Fruit fly (Drosophila melanogaster): Measurements from ENCODE around the gene awd.
A peak's percentile ranks its signal among the peaks of the same experiment; 100 is the strongest.

awd gene

dm6 chr3R:31727773-31728172, 18.1 kb downstream of the awd start:
- no peak for TF ChIP-seq CG8301 (tag; optimal IDR thresholded peaks at IDR 0.05)
- TF ChIP-seq gl (tag; optimal IDR thresholded peaks at IDR 0.05), result no peak
- TF ChIP-seq Snoo (tag; optimal IDR thresholded peaks at IDR 0.05), result no peak
- no peak for TF ChIP-seq CG14655 (GFP tag; optimal IDR thresholded peaks at IDR 0.05)
- TF ChIP-seq CG4496 (GFP tag; IDR thresholded peaks at IDR 0.05), result no peak
- TF ChIP-seq Pif1B (GFP tag; optimal IDR thresholded peaks at IDR 0.05), result no peak
- no peak for TF ChIP-seq CG34367 (tag; optimal IDR thresholded peaks at IDR 0.05)
- no peak for TF ChIP-seq EcR (GFP tag; optimal IDR thresholded peaks at IDR 0.05)

DNA sequence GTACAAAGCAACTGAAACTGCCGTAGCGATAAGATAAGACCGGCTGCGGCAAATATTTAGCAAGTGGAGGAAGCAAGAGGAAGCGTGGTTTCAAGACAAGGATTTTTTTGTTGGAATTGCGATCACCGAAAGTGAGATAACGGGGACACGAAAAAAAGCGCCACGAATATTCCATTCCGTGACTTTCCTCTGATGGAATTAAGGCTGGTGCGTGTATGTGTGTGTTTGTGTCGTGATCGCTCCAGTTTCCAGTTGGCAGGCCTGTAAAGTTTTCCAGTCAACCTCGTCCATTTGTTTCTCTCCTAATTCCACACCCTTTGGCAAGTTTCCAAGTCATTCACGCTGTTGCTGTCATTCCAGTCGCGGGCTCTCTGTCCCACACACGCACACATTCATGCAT, 19.6 kb downstream of the awd start:
- TF ChIP-seq CG12605 (GFP tag; IDR thresholded peaks at IDR 0.05), result no peak
- TF ChIP-seq CG10348 (GFP tag; IDR thresholded peaks at IDR 0.05), result no peak
- no peak for TF ChIP-seq fd96Ca (GFP tag; IDR thresholded peaks at IDR 0.05)
- no peak for TF ChIP-seq gl (tag; optimal IDR thresholded peaks at IDR 0.05)
- no peak for TF ChIP-seq Ets98B (GFP tag; IDR thresholded peaks at IDR 0.05)

DNA sequence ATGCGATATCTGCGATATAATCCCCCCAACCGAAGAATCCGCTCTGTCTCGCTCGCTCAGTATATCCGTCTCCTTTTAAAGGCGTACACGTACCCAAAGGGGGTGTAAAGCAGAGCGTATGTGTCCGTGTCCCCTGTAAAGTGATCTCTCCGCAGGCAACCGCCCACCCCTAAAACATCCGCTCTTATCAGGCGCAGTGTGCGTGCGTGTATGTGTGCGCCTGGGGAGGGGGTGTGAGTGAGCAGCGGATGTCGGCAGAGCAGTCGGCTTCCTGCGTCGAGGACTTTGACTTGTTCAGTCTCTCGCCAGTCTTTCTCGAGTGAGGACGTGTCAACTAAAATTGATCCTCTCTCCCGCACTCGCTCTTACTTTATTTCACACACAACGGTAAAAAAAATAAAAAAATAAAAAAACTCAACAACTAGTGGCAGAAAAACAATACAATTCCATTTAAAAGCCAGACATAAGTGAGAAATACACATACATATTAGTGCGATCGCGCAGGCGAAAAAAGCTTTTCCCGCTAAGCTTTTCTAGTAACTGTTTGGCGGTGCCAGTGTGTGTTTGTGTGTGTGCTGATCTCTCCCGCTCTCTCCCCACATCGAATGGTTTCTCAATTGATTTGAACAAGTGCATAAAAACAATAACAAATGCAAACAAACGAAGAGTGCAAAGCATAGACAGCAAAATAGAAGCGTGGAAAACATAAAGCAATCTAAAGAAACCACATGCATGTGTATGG, 20.2 kb downstream of the awd start:
- TF ChIP-seq CG13204 (GFP tag; optimal IDR thresholded peaks at IDR 0.05) (peak; percentile 90), fd96Ca (GFP tag; IDR thresholded peaks at IDR 0.05) (peak; percentile 63), CG8301 (tag; optimal IDR thresholded peaks at IDR 0.05) (no peak), CG34367 (tag; optimal IDR thresholded peaks at IDR 0.05) (peak; percentile 42), D1 (tag; optimal IDR thresholded peaks at IDR 0.05) (no peak), Snoo (tag; optimal IDR thresholded peaks at IDR 0.05) (peak; percentile 26), Pif1B (GFP tag; optimal IDR thresholded peaks at IDR 0.05) (peak; percentile 17), CG32121 (GFP tag; IDR thresholded peaks at IDR 0.05) (peak; percentile 25; the same call in 1 of the 2 replicates), CG14655 (GFP tag; optimal IDR thresholded peaks at IDR 0.05) (no peak), CG8159 (tag; optimal IDR thresholded peaks at IDR 0.05) (peak; percentile 6), CG15710 (tag; optimal IDR thresholded peaks at IDR 0.05) (peak; percentile 29), gl (tag; optimal IDR thresholded peaks at IDR 0.05) (peak; percentile 81), CG10348 (GFP tag; IDR thresholded peaks at IDR 0.05) (no peak), EcR (GFP tag; optimal IDR thresholded peaks at IDR 0.05) (peak; percentile 79), Pif1A (GFP tag; optimal IDR thresholded peaks at IDR 0.05) (no peak), CG4496 (GFP tag; IDR thresholded peaks at IDR 0.05) (peak; percentile 83), CG12605 (GFP tag; IDR thresholded peaks at IDR 0.05) (peak; percentile 62; the same call in 1 of the 2 replicates), Ets98B (GFP tag; IDR thresholded peaks at IDR 0.05) (peak; percentile 50; the same call in 1 of the 2 replicates)

dm6 chr3R:31724580-31725320, 21.1 kb downstream of the awd start:
- TF ChIP-seq CG14655 (GFP tag; optimal IDR thresholded peaks at IDR 0.05) (no peak), CG9948 (tag; optimal IDR thresholded peaks at IDR 0.05) (peak; percentile 13), CG8301 (tag; optimal IDR thresholded peaks at IDR 0.05) (no peak), CG32121 (GFP tag; IDR thresholded peaks at IDR 0.05) (peak; percentile 39), gl (tag; optimal IDR thresholded peaks at IDR 0.05) (no peak), CG13204 (GFP tag; optimal IDR thresholded peaks at IDR 0.05) (peak; percentile 64), CG34367 (tag; optimal IDR thresholded peaks at IDR 0.05) (no peak), EcR (GFP tag; optimal IDR thresholded peaks at IDR 0.05) (peak; percentile 81), Pif1B (GFP tag; optimal IDR thresholded peaks at IDR 0.05) (no peak), CG10348 (GFP tag; IDR thresholded peaks at IDR 0.05) (no peak), fd96Ca (GFP tag; IDR thresholded peaks at IDR 0.05) (peak; percentile 63; the same call in 1 of the 3 replicates), CG17806 (tag; optimal IDR thresholded peaks at IDR 0.05) (no peak), rn (GFP tag; IDR thresholded peaks at IDR 0.05) (no peak), Pif1A (GFP tag; optimal IDR thresholded peaks at IDR 0.05) (no peak), Ets98B (GFP tag; IDR thresholded peaks at IDR 0.05) (peak; percentile 52; the same call in 1 of the 2 replicates), D1 (tag; optimal IDR thresholded peaks at IDR 0.05) (no peak), CG8159 (tag; optimal IDR thresholded peaks at IDR 0.05) (peak; percentile 10), Snoo (tag; optimal IDR thresholded peaks at IDR 0.05) (peak; percentile 34), CG12605 (GFP tag; IDR thresholded peaks at IDR 0.05) (peak; percentile 40), CG4496 (GFP tag; IDR thresholded peaks at IDR 0.05) (peak; percentile 79), CG15710 (tag; optimal IDR thresholded peaks at IDR 0.05) (no peak)

- no peak for TF ChIP-seq Ets98B (GFP tag; IDR thresholded peaks at IDR 0.05)
- peak; percentile 3 for TF ChIP-seq CG9948 (tag; optimal IDR thresholded peaks at IDR 0.05)
- TF ChIP-seq Pif1A (GFP tag; optimal IDR thresholded peaks at IDR 0.05), result no peak
- no peak for TF ChIP-seq CG15710 (tag; optimal IDR thresholded peaks at IDR 0.05)
- no peak for TF ChIP-seq CG17806 (tag; optimal IDR thresholded peaks at IDR 0.05)
- no peak for TF ChIP-seq Pif1B (GFP tag; optimal IDR thresholded peaks at IDR 0.05)
- TF ChIP-seq CG4496 (GFP tag; IDR thresholded peaks at IDR 0.05), result no peak
- TF ChIP-seq CG14655 (GFP tag; optimal IDR thresholded peaks at IDR 0.05), result peak; percentile 38
- no peak for TF ChIP-seq Snoo (tag; optimal IDR thresholded peaks at IDR 0.05)
- TF ChIP-seq rn (GFP tag; IDR thresholded peaks at IDR 0.05), result no peak
- TF ChIP-seq CG34367 (tag; optimal IDR thresholded peaks at IDR 0.05), result no peak
- no peak; the same call in 1 of the 2 replicates for TF ChIP-seq CG32121 (GFP tag; IDR thresholded peaks at IDR 0.05)
- TF ChIP-seq D1 (tag; optimal IDR thresholded peaks at IDR 0.05), result no peak
- TF ChIP-seq CG8159 (tag; optimal IDR thresholded peaks at IDR 0.05), result no peak
- no peak for TF ChIP-seq fd96Ca (GFP tag; IDR thresholded peaks at IDR 0.05)
- no peak for TF ChIP-seq EcR (GFP tag; optimal IDR thresholded peaks at IDR 0.05)
- no peak for TF ChIP-seq CG10348 (GFP tag; IDR thresholded peaks at IDR 0.05)
These were observed 21.7 kb downstream of the awd start for dm6 chr3R:31724136-31724535.

Data from whole organism, pupa.